Worm (Caenorhabditis elegans) whole organism, mixed stage, embryonic: ENCODE data around the gene D1046.2.

Experiments used
- ceh-39 ChIP-seq: fragments of 150-350 bp; optimal IDR thresholded peaks from 2 replicates; lab custom pipeline; 2014; ENCODE audit warnings: missing biosample characterization, missing genetic modification characterization
- cnd-1 ChIP-seq: fragments of 200-800 bp; sonication (Bioruptor generic); optimal IDR thresholded peaks from 2 replicates; lab custom pipeline; 2018; ENCODE audit warnings: mild to moderate bottlenecking, missing genetic modification characterization, missing compliant biosample characterization
- mab-5 ChIP-seq: fragments of 150-350 bp; optimal IDR thresholded peaks from 2 replicates; lab custom pipeline; 2014; ENCODE audit warnings: missing biosample characterization, missing genetic modification characterization
- nhr-76 ChIP-seq: sonication (generic microtip); optimal IDR thresholded peaks from 2 replicates; lab custom pipeline; 2017; ENCODE audit warnings: missing biosample characterization, missing genetic modification characterization
- sem-2 ChIP-seq: fragments of 200-800 bp; sonication (Bioruptor generic); optimal IDR thresholded peaks from 2 replicates; lab custom pipeline; 2018; ENCODE audit warnings: mild to moderate bottlenecking, missing genetic modification characterization, missing compliant biosample characterization
- tbx-8 ChIP-seq: fragments of 200-800 bp; sonication (Bioruptor generic); optimal IDR thresholded peaks from 2 replicates; lab custom pipeline; 2018; ENCODE audit warnings: mild to moderate bottlenecking, missing genetic modification characterization, moderate library complexity, missing compliant biosample characterization

DNA sequence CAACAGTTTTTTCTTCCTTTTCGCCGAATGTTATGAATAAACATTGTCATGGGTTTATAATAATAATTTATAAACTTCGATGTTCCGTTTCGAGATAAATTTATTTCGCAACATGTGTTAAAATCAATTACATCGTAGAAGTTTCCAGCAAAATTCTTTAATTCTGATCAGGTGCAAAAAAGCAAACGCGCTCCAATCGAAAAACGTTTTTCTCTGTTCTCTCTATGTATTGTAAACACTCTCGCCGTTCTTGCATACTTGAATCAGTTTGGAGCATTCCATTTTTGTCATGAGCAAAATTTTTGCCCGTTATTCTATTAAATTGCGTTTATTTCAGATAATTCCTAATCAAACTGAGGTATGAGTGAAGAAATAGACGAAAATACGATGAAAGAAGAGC lies 32.1 kb downstream of the D1046.2 start, which contains the start of gene rad-54.L2:
- TF ChIP-seq sem-2 (GFP tag; lab: Kevin White, UChicago) (no peak), mab-5 (no peak), ceh-39 (tag; lab: Kevin White, UChicago) (peak; percentile 20), tbx-8 (GFP tag; lab: Kevin White, UChicago) (no peak), nhr-76 (no peak), cnd-1 (tag; lab: Kevin White, UChicago) (no peak)
